Worm (Caenorhabditis elegans): ENCODE data around the gene xpf-1.

DNA sequence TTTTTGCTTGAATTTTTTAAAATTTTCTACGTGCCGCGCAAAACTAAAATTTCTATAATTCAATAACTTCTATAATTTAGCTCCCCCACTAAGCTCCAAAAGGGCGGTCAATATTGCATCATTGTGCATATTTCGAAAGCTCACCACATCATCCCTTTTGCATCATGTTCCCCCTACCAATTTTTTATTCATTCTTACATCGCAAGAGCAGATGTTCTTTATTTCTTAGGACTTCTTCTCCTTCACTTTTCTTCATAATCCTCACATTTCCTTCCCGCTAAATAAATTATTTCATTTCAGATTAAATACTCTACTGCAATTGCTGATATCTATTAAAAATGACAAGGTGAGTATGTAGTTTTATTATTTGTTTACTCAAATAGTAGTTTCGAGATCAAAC, 27.9 kb downstream of the xpf-1 start, which contains the start of gene ldh-1:
- no peak for TF ChIP-seq ceh-9 (tag; optimal IDR thresholded peaks at IDR 0.05)
- TF ChIP-seq ceh-2 (tag; optimal IDR thresholded peaks at IDR 0.05), result no peak
